Worm (Caenorhabditis elegans): Measurements from ENCODE around the gene elli-1.

elli-1 gene

DNA sequence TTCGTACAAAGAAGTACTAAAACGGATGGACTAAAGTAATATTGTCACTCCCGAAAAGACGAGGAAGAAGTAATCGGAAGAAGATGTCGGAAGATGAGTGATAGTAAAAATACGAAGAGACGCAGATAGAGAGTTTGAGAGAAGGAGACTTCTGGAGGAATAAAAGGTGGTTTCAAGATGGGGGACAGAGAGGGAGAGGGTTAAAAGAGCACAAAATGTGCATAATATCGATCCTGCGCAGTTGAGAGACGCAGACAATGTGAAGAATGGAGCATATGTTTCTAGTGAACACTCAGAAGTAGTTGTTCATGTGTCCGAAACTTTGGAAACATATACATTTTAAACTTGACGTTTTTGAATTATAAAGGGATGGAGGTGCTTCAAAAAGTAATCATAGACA, 7.8 kb upstream of the elli-1 start:
- TF ChIP-seq snpc-4 (GFP tag; optimal IDR thresholded peaks at IDR 0.05) (no peak), snpc-4 (tag; optimal IDR thresholded peaks at IDR 0.05) (no peak), ztf-22 (GFP tag; optimal IDR thresholded peaks at IDR 0.05) (no peak), hmg-1.2 (GFP tag; IDR thresholded peaks at IDR 0.05) (peak; percentile 60; the same call in 1 of the 2 replicates), efl-1 (GFP tag; optimal IDR thresholded peaks at IDR 0.05) (no peak), attf-3 (GFP tag; conservative IDR thresholded peaks at IDR 0.05) (no peak), madf-10 (tag; optimal IDR thresholded peaks at IDR 0.05) (peak; percentile 88)

DNA sequence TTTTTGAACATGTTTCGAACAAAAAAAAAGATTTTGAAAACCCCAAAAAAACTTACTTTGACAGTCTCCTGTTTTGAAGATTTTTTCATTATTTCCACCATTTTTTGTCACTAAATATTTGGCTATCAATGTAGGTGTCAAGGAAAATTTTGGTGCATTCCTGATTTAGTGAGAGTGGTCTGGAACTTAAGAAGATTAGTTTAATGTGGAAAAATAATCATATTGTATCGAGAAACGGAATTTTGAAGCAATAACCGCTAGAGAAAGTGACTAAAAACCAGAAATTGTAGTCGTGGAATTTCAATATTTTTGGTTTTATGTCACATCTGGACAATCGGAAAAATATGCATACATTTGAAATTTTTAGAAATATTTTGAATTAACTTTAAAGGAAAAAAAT, 7.3 kb upstream of the elli-1 start, which contains the start of the genes F20C5.11 and klp-11:
Gene F20C5.11, minus strand, starts transcription at position 101 of the 400 bp plus-strand sequence.
Gene klp-11, minus strand, starts transcription at position 171 of the 400 bp plus-strand sequence.
- TF ChIP-seq nhr-179 (tag; optimal IDR thresholded peaks at IDR 0.05) (no peak), nfya-2 (GFP tag; IDR thresholded peaks at IDR 0.05) (no peak), mes-4 (tag; optimal IDR thresholded peaks at IDR 0.05) (no peak), K11D2.4 (GFP tag; IDR thresholded peaks at IDR 0.05) (no peak)

DNA sequence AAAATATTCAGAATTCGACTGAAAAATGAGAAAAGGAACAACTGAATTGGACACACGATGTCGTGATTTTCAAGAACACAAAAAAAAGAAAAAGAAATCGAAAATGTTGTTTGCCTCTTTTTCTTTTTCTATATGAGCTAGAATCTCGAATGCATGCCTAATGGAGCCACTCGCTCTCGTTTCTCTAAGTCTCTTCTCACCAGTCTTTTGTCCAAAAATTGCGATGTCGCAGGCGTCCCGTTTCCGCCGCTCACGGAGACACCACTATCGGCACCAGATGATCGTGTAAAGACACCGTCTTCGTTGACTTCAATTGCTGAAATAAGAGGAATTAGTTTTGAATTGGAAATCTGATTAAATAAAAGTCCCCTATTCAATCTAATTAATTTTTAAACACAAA, 4.0 kb upstream of the elli-1 start:
- TF ChIP-seq ztf-22 (GFP tag; optimal IDR thresholded peaks at IDR 0.05) (no peak), ama-1 (optimal IDR thresholded peaks at IDR 0.05) (no peak), ama-1 (GFP tag; optimal IDR thresholded peaks at IDR 0.05) (no peak), nfya-2 (GFP tag; IDR thresholded peaks at IDR 0.05) (no peak), hsf-1 (GFP tag; IDR thresholded peaks at IDR 0.05) (no peak), madf-10 (tag; optimal IDR thresholded peaks at IDR 0.05) (peak; percentile 99), hmg-1.2 (GFP tag; IDR thresholded peaks at IDR 0.05) (peak; percentile 47; the same call in 1 of the 2 replicates), bed-1 (GFP tag; IDR thresholded peaks at IDR 0.05) (no peak), somi-1 (GFP tag; optimal IDR thresholded peaks at IDR 0.05) (no peak), nhr-80 (tag; optimal IDR thresholded peaks at IDR 0.05) (no peak)

DNA sequence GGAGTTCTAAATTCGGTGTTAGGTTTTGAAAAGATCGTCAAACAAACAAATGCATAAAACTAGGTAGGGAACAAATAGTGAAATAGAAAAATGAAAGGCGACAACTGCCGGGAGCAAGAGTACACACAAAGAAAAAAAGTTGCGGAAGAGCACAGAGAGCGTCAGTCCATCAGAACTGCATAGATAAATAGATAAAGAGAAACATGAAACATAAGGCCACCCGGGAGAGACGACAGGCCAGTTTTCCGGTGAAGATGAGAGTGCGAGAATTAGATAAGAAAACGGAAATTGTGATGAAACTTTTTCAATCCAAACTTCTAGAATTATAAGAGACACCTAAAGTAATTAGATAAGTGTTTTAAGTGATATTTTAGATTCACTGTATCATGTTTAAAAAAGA, 3.1 kb upstream of the elli-1 start:
- no peak for TF ChIP-seq zim-3 (tag; optimal IDR thresholded peaks at IDR 0.05)
- TF ChIP-seq nhr-80 (tag; optimal IDR thresholded peaks at IDR 0.05), result peak; percentile 74
- no peak for TF ChIP-seq D2030.7 (GFP tag; IDR thresholded peaks at IDR 0.05)
- no peak for TF ChIP-seq snpc-4 (GFP tag; optimal IDR thresholded peaks at IDR 0.05)
- TF ChIP-seq snpc-4 (tag; optimal IDR thresholded peaks at IDR 0.05), result no peak
- no peak for TF ChIP-seq pbrm-1 (GFP tag; IDR thresholded peaks at IDR 0.05)
- TF ChIP-seq madf-10 (tag; optimal IDR thresholded peaks at IDR 0.05), result peak; percentile 83
- TF ChIP-seq F23B12.7 (tag; optimal IDR thresholded peaks at IDR 0.05; ENCODE audit: insufficient read depth), result no peak
- TF ChIP-seq ets-4 (GFP tag; optimal IDR thresholded peaks at IDR 0.05), result no peak

DNA sequence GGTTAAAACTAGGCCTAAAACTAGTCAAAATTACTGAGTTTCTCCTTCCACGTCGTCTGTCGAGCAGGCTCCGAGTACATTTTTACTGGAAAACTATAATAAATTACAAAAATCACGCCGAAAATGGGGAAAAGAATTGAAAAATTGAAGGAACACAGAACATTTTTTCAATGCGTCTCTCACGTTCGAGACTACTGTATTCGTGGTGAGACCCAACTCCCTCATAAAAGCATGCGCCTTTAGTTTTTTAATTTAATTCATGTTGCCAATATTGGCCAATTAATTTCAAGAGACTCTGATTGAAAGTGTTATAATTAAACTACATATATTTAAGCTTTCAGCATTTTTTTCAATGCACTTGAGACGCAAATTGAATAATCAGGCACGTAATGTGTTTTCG, 481 bp downstream of the elli-1 start:
- TF ChIP-seq akir-1 (GFP tag; optimal IDR thresholded peaks at IDR 0.05) (no peak), lir-1 (GFP tag; conservative IDR thresholded peaks at IDR 0.05) (no peak), F23B12.7 (tag; optimal IDR thresholded peaks at IDR 0.05; ENCODE audit: insufficient read depth) (peak; percentile 5), efl-1 (GFP tag; optimal IDR thresholded peaks at IDR 0.05) (peak; percentile 0), lsl-1 (GFP tag; optimal IDR thresholded peaks at IDR 0.05) (peak; percentile 79), snpc-4 (GFP tag; optimal IDR thresholded peaks at IDR 0.05) (no peak), snpc-4 (tag; optimal IDR thresholded peaks at IDR 0.05) (no peak), F33H1.4 (GFP tag; IDR thresholded peaks at IDR 0.05) (peak; percentile 81; the same call in 1 of the 2 replicates)

DNA sequence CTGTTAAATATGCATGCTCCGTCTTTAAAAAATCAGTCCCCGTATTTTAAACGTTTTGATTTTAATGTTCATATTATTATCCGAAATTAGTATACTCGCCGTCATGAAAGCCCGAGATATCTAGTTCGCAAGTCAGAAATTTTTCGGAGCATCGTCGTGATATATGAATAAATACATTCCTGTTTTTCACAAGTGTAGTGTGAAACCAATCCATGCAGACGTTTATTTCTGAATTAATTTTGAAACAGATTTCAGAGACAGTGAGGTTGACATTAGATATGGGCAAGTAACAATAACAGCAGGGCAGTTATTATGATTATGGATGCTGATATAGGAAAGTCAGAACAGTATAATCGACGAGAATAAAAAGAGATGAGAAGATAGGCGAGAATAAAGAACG, 2.1 kb downstream of the elli-1 start:
- peak; percentile 57 for TF ChIP-seq ekl-4 (GFP tag; IDR thresholded peaks at IDR 0.05)
- no peak for TF ChIP-seq F33H1.4 (GFP tag; IDR thresholded peaks at IDR 0.05)
- no peak for TF ChIP-seq snpc-4 (GFP tag; optimal IDR thresholded peaks at IDR 0.05)
- peak in 1 of 4 experiments; percentile 0 for TF ChIP-seq snpc-4 (tag; optimal IDR thresholded peaks at IDR 0.05)
- TF ChIP-seq hmg-1.2 (GFP tag; IDR thresholded peaks at IDR 0.05), result 0 out of 2 replicates have a peak, but pooled peaks have one; percentile 21
- TF ChIP-seq bed-2 (GFP tag; IDR thresholded peaks at IDR 0.05), result no peak
- TF ChIP-seq mxl-1 (tag; optimal IDR thresholded peaks at IDR 0.05), result no peak
- 0 out of 2 replicates have a peak, but pooled peaks have one; percentile 26 for TF ChIP-seq hsf-1 (GFP tag; IDR thresholded peaks at IDR 0.05)
- TF ChIP-seq cebp-1 (GFP tag; IDR thresholded peaks at IDR 0.05), result no peak
- TF ChIP-seq cebp-1 (tag; optimal IDR thresholded peaks at IDR 0.05), result no peak
- no peak for TF ChIP-seq ama-1 (optimal IDR thresholded peaks at IDR 0.05)
- peak in 1 of 2 experiments; percentile 45 for TF ChIP-seq ama-1 (GFP tag; optimal IDR thresholded peaks at IDR 0.05)
- no peak for TF ChIP-seq T26A5.8 (tag; optimal IDR thresholded peaks at IDR 0.05)
- TF ChIP-seq egl-18 (GFP tag; IDR thresholded peaks at IDR 0.05), result no peak
- peak; percentile 57; the same call in 1 of the 2 replicates for TF ChIP-seq madf-6 (GFP tag; IDR thresholded peaks at IDR 0.05)
- peak; percentile 69 for TF ChIP-seq B0336.3 (GFP tag; IDR thresholded peaks at IDR 0.05)
- no peak for TF ChIP-seq let-607 (tag; optimal IDR thresholded peaks at IDR 0.05)
- TF ChIP-seq tbp1 (GFP tag; optimal IDR thresholded peaks at IDR 0.05), result peak; percentile 24
- TF ChIP-seq xnd-1 (tag; optimal IDR thresholded peaks at IDR 0.05), result peak; percentile 1
- peak; percentile 28 for TF ChIP-seq athp-1 (tag; optimal IDR thresholded peaks at IDR 0.05)

Data from whole organism, young adult.